Fruit fly (Drosophila melanogaster): Measurements from ENCODE around the gene CG10466.
A peak's percentile ranks its signal among the peaks of the same experiment; 100 is the strongest.

The CG10466 gene

dm6 chr2L:19800703-19801102, 8.8 kb downstream of the CG10466 start (continued):
- TF ChIP-seq CG31441 (GFP tag; IDR thresholded peaks at IDR 0.05) (peak; percentile 35; the same call in 1 of the 2 replicates), esg (GFP tag; conservative IDR thresholded peaks at IDR 0.05) (no peak), CG34376 (GFP tag; optimal IDR thresholded peaks at IDR 0.05) (no peak), CG4617 (GFP tag; optimal IDR thresholded peaks at IDR 0.05; ENCODE audit: borderline replicate concordance) (no peak), CG2120 (GFP tag; optimal IDR thresholded peaks at IDR 0.05) (no peak), ind (GFP tag; optimal IDR thresholded peaks at IDR 0.05) (no peak), CG11504 (tag; optimal IDR thresholded peaks at IDR 0.05) (peak; percentile 52), CG31365 (tag; optimal IDR thresholded peaks at IDR 0.05) (no peak), Meics (GFP tag; optimal IDR thresholded peaks at IDR 0.05) (peak; percentile 4), Dip3 (GFP tag; optimal IDR thresholded peaks at IDR 0.05) (no peak), Xbp1 (GFP tag; optimal IDR thresholded peaks at IDR 0.05) (peak; percentile 16), twi (tag; optimal IDR thresholded peaks at IDR 0.05) (no peak), MBD-R2 (GFP tag; IDR thresholded peaks at IDR 0.05) (no peak), br (optimal IDR thresholded peaks at IDR 0.05) (no peak), CG4404 (GFP tag; IDR thresholded peaks at IDR 0.05) (no peak), tin (GFP tag; optimal IDR thresholded peaks at IDR 0.05) (no peak), Opbp (GFP tag; IDR thresholded peaks at IDR 0.05; ENCODE audit: partially characterized antibody) (no peak), CG3407 (GFP tag; optimal IDR thresholded peaks at IDR 0.05) (no peak), sug (tag; optimal IDR thresholded peaks at IDR 0.05) (no peak), CG12391 (tag; optimal IDR thresholded peaks at IDR 0.05) (peak; percentile 44), Kr (GFP tag; optimal IDR thresholded peaks at IDR 0.05) (no peak), zen2 (GFP tag; IDR thresholded peaks at IDR 0.05; ENCODE audit: partially characterized antibody) (no peak), eve (GFP tag; optimal IDR thresholded peaks at IDR 0.05) (no peak), grau (tag; optimal IDR thresholded peaks at IDR 0.05) (peak; percentile 42), crp (GFP tag; optimal IDR thresholded peaks at IDR 0.05) (no peak), Abd-B (GFP tag; optimal IDR thresholded peaks at IDR 0.05) (no peak), pros (GFP tag; optimal IDR thresholded peaks at IDR 0.05) (no peak), ro (GFP tag; IDR thresholded peaks at IDR 0.05) (no peak), CG1602 (GFP tag; optimal IDR thresholded peaks at IDR 0.05) (no peak), CG13894 (tag; optimal IDR thresholded peaks at IDR 0.05) (no peak), Blimp-1 (GFP tag; optimal IDR thresholded peaks at IDR 0.05) (peak; percentile 44), Drgx (GFP tag; IDR thresholded peaks at IDR 0.05) (no peak), sisA (GFP tag; IDR thresholded peaks at IDR 0.05) (peak; percentile 21; the same call in 1 of the 2 replicates), ATbp (GFP tag; optimal IDR thresholded peaks at IDR 0.05) (peak; percentile 24), ara (GFP tag; IDR thresholded peaks at IDR 0.05) (no peak), Xrp1 (GFP tag; IDR thresholded peaks at IDR 0.05) (peak; percentile 39; the same call in 1 of the 2 replicates), HmgD (GFP tag; optimal IDR thresholded peaks at IDR 0.05) (no peak), az2 (GFP tag; optimal IDR thresholded peaks at IDR 0.05) (peak; percentile 8), corto (GFP tag; optimal IDR thresholded peaks at IDR 0.05) (no peak), gem (tag; optimal IDR thresholded peaks at IDR 0.05) (peak; percentile 64), CrebB (tag; optimal IDR thresholded peaks at IDR 0.05) (no peak), CG2712 (tag; optimal IDR thresholded peaks at IDR 0.05) (peak; percentile 36), CG17359 (tag; optimal IDR thresholded peaks at IDR 0.05) (peak; percentile 9), insv (GFP tag; optimal IDR thresholded peaks at IDR 0.05) (no peak), CG18764 (GFP tag; optimal IDR thresholded peaks at IDR 0.05) (no peak), Oli (tag; optimal IDR thresholded peaks at IDR 0.05) (peak; percentile 36), CG1603 (tag; optimal IDR thresholded peaks at IDR 0.05) (peak; percentile 10), CG15514 (GFP tag; optimal IDR thresholded peaks at IDR 0.05) (peak; percentile 11), CG15601 (tag; optimal IDR thresholded peaks at IDR 0.05) (peak; percentile 21), Sox102F (GFP tag; optimal IDR thresholded peaks at IDR 0.05) (peak; percentile 38), Med (GFP tag) (peak; percentile 6)
